Worm (Caenorhabditis elegans) whole organism, L2 larva: ENCODE results near the gene nhr-26.

Experiments
- mab-5 ChIP-seq: fragments of 150-350 bp; optimal IDR thresholded peaks from 2 replicates; lab custom pipeline; 2014; ENCODE audit warnings: missing biosample characterization, missing genetic modification characterization
- skn-1 ChIP-seq: sonication (generic microtip); optimal IDR thresholded peaks from 2 replicates; lab custom pipeline; 2017; ENCODE audit warnings: missing biosample characterization, missing genetic modification characterization
- unc-39 ChIP-seq: fragments of 150-350 bp; optimal IDR thresholded peaks from 2 replicates; lab custom pipeline; 2014; ENCODE audit warnings: missing biosample characterization, missing genetic modification characterization
- unc-62 ChIP-seq: fragments of 150-350 bp; optimal IDR thresholded peaks from 2 replicates; lab custom pipeline; 2014; ENCODE audit warnings: missing biosample characterization, missing genetic modification reagents, missing genetic modification characterization

DNA sequence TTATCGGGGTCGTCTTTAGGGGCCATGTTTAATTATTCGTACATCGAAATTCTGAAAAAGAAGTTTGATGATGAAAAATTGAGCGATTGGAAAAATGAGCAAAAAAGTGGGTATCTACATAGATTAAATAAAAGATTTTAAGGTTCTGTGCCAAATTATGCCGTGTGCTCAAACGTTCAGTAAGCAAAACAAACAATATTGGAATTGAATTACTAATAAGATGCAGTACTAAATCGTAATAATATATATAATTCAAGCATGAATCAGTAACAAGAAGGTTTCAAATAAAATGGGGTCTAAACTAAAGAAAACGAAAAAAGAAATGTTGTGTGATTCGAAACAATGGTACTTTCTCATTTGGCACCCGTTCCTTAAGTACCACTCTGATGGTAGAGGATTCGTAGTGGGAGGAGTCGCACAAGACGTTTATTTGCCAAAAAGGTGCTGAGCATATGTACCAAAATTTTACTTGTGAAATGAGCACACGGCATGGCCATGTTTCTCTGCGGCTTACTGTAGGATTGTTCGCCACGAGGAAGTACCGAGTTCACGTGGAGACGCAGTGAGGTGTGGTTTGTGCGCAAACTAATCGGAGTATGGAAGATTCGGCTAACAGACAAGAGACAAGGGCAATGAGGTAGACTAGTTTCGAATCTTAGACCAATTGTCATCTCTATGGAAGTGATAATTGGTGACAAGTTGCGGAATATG lies 49.4 kb upstream of the nhr-26 start, which contains the start of gene pgp-14:
- TF ChIP-seq mab-5 (no peak), unc-62 (no peak), unc-39 (tag; lab: Kevin White, UChicago) (no peak), skn-1 (tag; lab: Kevin White, UChicago) (no peak)
